Worm (Caenorhabditis elegans): ENCODE measurements around the gene C44C1.1.

DNA sequence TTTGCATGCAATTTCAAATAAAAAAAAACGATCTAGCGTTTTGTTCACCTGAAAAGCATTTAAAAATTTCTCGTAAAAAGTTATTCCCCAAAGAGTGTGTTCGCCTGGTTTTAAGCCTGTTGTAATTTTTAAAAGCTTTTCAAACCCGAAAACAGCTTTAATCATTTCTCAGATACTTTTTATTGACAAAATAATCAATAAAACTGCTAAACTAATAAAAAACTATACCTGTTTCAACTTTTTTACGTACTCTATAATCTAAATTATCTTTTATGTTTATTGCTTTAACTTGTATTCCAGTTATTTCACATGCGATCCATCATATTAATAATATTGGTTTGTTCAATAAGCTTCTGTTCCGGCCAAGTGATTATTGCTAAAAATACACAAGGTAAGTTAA, 23.5 kb downstream of the C44C1.1 start, which contains the start of gene cutl-21:
- no peak for TF ChIP-seq tbx-2 (tag; optimal IDR thresholded peaks at IDR 0.05)
- TF ChIP-seq nhr-11 (tag; optimal IDR thresholded peaks at IDR 0.05) = no peak
- no peak for TF ChIP-seq elt-3 (tag; optimal IDR thresholded peaks at IDR 0.05)
- TF ChIP-seq nhr-43 (tag; optimal IDR thresholded peaks at IDR 0.05; ENCODE audit: poor library complexity, severe bottlenecking) = no peak
- no peak for TF ChIP-seq ceh-82 (tag; optimal IDR thresholded peaks at IDR 0.05)
- TF ChIP-seq fos-1 (tag; optimal IDR thresholded peaks at IDR 0.05) = no peak
- TF ChIP-seq elt-2 (tag; optimal IDR thresholded peaks at IDR 0.05) = no peak
- TF ChIP-seq unc-62 (GFP tag; optimal IDR thresholded peaks at IDR 0.05) = no peak
